Worm (Caenorhabditis elegans) whole organism, L3 larva: Measurements from ENCODE around the gene tag-151.
A peak's percentile ranks its signal among the peaks of the same experiment; 100 is the strongest.

ENCODE experiments used
- R02D3.7 ChIP-seq: fragments of 150-350 bp; optimal IDR thresholded peaks from 2 replicates; lab custom pipeline; 2014; ENCODE audit warnings: missing biosample characterization, missing genetic modification characterization
- ZK546.5 ChIP-seq: sonication (generic microtip); optimal IDR thresholded peaks from 2 replicates; lab custom pipeline; 2017; ENCODE audit warnings: missing biosample characterization, missing genetic modification characterization
- aly-2 ChIP-seq: fragments of 150-350 bp; optimal IDR thresholded peaks from 2 replicates; lab custom pipeline; 2014; ENCODE audit warnings: missing biosample characterization, missing genetic modification characterization
- ama-1 ChIP-seq: fragments of 150-350 bp; optimal IDR thresholded peaks from 2 replicates; lab custom pipeline; 2018
- ceh-28 ChIP-seq: fragments of 150-350 bp; optimal IDR thresholded peaks from 2 replicates; lab custom pipeline; 2014; ENCODE audit warnings: missing biosample characterization, missing genetic modification reagents, missing genetic modification characterization
- ceh-82 ChIP-seq: fragments of 150-350 bp; optimal IDR thresholded peaks from 2 replicates; lab custom pipeline; 2014; ENCODE audit warnings: missing biosample characterization, missing genetic modification characterization
- daf-12 ChIP-seq: fragments of 150-350 bp; optimal IDR thresholded peaks from 2 replicates; lab custom pipeline; 2014; ENCODE audit warnings: missing biosample characterization, missing genetic modification reagents, missing genetic modification characterization
- egl-27 ChIP-seq: sonication (generic microtip); optimal IDR thresholded peaks from 4 replicates; lab custom pipeline; 2017; ENCODE audit warnings: missing biosample characterization, missing genetic modification reagents, missing genetic modification characterization
- egl-5 ChIP-seq: fragments of 150-350 bp; optimal IDR thresholded peaks from 2 replicates; lab custom pipeline; 2017; ENCODE audit warnings: missing biosample characterization, missing genetic modification reagents, missing genetic modification characterization, inconsistent platforms
- elt-1 ChIP-seq: fragments of 150-350 bp; optimal IDR thresholded peaks from 2 replicates; lab custom pipeline; 2014; ENCODE audit warnings: missing biosample characterization, missing genetic modification characterization
- elt-2 ChIP-seq: sonication (generic microtip); optimal IDR thresholded peaks from 2 replicates; lab custom pipeline; 2016; ENCODE audit warnings: missing genetic modification reagents, mild to moderate bottlenecking, missing genetic modification characterization, missing compliant biosample characterization
- elt-3 ChIP-seq, 3 experiments: fragments of 150-350 bp in 1 of 3; sonication (generic microtip) in 2 of 3; optimal IDR thresholded peaks; 2 replicates in 2 of 3; 4 replicates in 1 of 3; lab custom pipeline; 2014 to 2017; ENCODE audit warnings: missing biosample characterization in 3 of 3, missing genetic modification characterization in 3 of 3
- eor-1 ChIP-seq, 2 experiments: fragments of 150-350 bp; optimal IDR thresholded peaks; 2 replicates each; lab custom pipeline; 2014 to 2018; ENCODE audit warnings: missing biosample characterization in 2 of 2, missing genetic modification characterization in 2 of 2
- fkh-2 ChIP-seq: fragments of 150-350 bp; optimal IDR thresholded peaks from 2 replicates; lab custom pipeline; 2014; ENCODE audit warnings: missing biosample characterization, missing genetic modification reagents, missing genetic modification characterization
- fos-1 ChIP-seq: fragments of 150-350 bp; optimal IDR thresholded peaks from 2 replicates; lab custom pipeline; 2014; ENCODE audit warnings: missing biosample characterization, missing genetic modification characterization
- hmg-11 ChIP-seq: sonication (generic microtip); optimal IDR thresholded peaks from 2 replicates; lab custom pipeline; 2016; ENCODE audit warnings: missing genetic modification characterization, missing compliant biosample characterization
- jun-1 ChIP-seq: fragments of 150-350 bp; optimal IDR thresholded peaks from 2 replicates; lab custom pipeline; 2014; ENCODE audit warnings: missing biosample characterization, missing genetic modification reagents, missing genetic modification characterization
- lin-39 ChIP-seq: fragments of 150-350 bp; optimal IDR thresholded peaks from 2 replicates; lab custom pipeline; 2018; ENCODE audit warnings: missing biosample characterization, missing genetic modification reagents, missing genetic modification characterization
- lsy-12 ChIP-seq: sonication (generic microtip); optimal IDR thresholded peaks from 2 replicates; lab custom pipeline; 2016; ENCODE audit warnings: mild to moderate bottlenecking, missing genetic modification characterization, missing compliant biosample characterization
- mdl-1 ChIP-seq: fragments of 150-350 bp; optimal IDR thresholded peaks from 2 replicates; lab custom pipeline; 2014; ENCODE audit warnings: missing biosample characterization, missing genetic modification characterization
- mml-1 ChIP-seq: fragments of 150-350 bp; sonication (generic microtip); optimal IDR thresholded peaks from 3 replicates; lab custom pipeline; 2014; ENCODE audit warnings: missing biosample characterization, missing genetic modification characterization
- nfya-1 ChIP-seq: sonication (generic microtip); optimal IDR thresholded peaks from 2 replicates; lab custom pipeline; 2017; ENCODE audit warnings: missing genetic modification characterization, mild to moderate bottlenecking, missing compliant biosample characterization, antibody characterized with exemption, moderate library complexity; ENCODE audit not compliant: insufficient read depth
- nhr-11 ChIP-seq: fragments of 150-350 bp; optimal IDR thresholded peaks from 2 replicates; lab custom pipeline; 2014; ENCODE audit warnings: missing biosample characterization, missing genetic modification characterization
- nhr-237 ChIP-seq: fragments of 150-350 bp; optimal IDR thresholded peaks from 2 replicates; lab custom pipeline; 2014; ENCODE audit warnings: missing biosample characterization, missing genetic modification characterization
- nhr-25 ChIP-seq: sonication (generic microtip); optimal IDR thresholded peaks from 2 replicates; lab custom pipeline; 2017; ENCODE audit warnings: missing biosample characterization, missing genetic modification characterization
- nhr-28 ChIP-seq: fragments of 150-350 bp; optimal IDR thresholded peaks from 2 replicates; lab custom pipeline; 2014; ENCODE audit warnings: missing biosample characterization, missing genetic modification characterization
- nhr-67 ChIP-seq: fragments of 150-350 bp; optimal IDR thresholded peaks from 2 replicates; lab custom pipeline; 2014; ENCODE audit warnings: missing biosample characterization, missing genetic modification characterization
- pha-4 ChIP-seq: fragments of 150-350 bp; optimal IDR thresholded peaks from 2 replicates; lab custom pipeline; 2014; ENCODE audit warnings: missing biosample characterization, missing genetic modification reagents, missing genetic modification characterization
- pqm-1 ChIP-seq: fragments of 150-350 bp; optimal IDR thresholded peaks from 2 replicates; lab custom pipeline; 2017; ENCODE audit warnings: missing biosample characterization, missing genetic modification characterization, inconsistent platforms
- sea-2 ChIP-seq: fragments of 150-350 bp; sonication (generic microtip); optimal IDR thresholded peaks from 4 replicates; lab custom pipeline; 2014; ENCODE audit warnings: missing biosample characterization, missing genetic modification reagents, missing genetic modification characterization
- skn-1 ChIP-seq: fragments of 150-350 bp; optimal IDR thresholded peaks from 2 replicates; lab custom pipeline; 2014; ENCODE audit warnings: missing biosample characterization, missing genetic modification characterization
- zag-1 ChIP-seq: fragments of 150-350 bp; optimal IDR thresholded peaks from 2 replicates; lab custom pipeline; 2014; ENCODE audit warnings: missing biosample characterization, missing genetic modification characterization

The tag-151 gene

DNA sequence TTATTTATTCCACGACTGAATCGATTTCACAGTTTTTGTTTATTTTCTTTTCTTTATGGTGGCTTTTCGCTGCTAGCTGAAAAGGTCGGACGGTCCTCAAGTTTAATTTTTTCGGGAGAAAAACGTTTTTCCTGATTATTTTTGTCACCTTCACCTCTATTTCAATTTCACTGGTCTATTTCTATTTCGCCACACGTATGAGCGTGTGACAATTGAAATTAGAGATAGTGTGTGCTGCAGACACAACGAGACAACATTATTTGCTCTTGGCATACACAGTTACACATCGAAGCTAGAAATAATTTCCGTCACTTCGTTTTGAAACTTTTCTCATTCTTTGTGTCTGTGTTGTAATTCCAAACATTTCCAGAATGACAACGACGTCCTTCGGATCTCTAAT, 5.6 kb downstream of the tag-151 start, which contains the start of gene F41C3.8:
TSS of gene F41C3.8 (plus strand) at position 371 of the 400 bp plus-strand sequence.
- TF ChIP-seq elt-2 (peak; percentile 78), pha-4 (tag; lab: Kevin White, UChicago) (peak; percentile 56), mml-1 (tag; lab: Kevin White, UChicago) (no peak)

- no peak for TF ChIP-seq mml-1 (tag; lab: Kevin White, UChicago)
- peak; percentile 56 for TF ChIP-seq hmg-11 (tag; lab: Kevin White, UChicago)
- peak; percentile 52 for TF ChIP-seq pha-4 (tag; lab: Kevin White, UChicago)
- peak; percentile 49 for TF ChIP-seq elt-2
- TF ChIP-seq egl-27 (tag; lab: Kevin White, UChicago) = no peak
Measured at ce11 chrII:4726120-4726519, 16.0 kb downstream of the tag-151 start, which contains the start of gene F10G7.10. F10G7.10 (minus strand) TSS chrII:4726264.

ce11 chrII:4726750-4727384, 16.8 kb downstream of the tag-151 start:
- TF ChIP-seq nhr-237 (tag; lab: Kevin White, UChicago) (no peak), zag-1 (tag; lab: Kevin White, UChicago) (no peak), sea-2 (GFP tag; lab: Kevin White, UChicago) (no peak), elt-2 (peak; percentile 37), lsy-12 (tag; lab: Kevin White, UChicago) (no peak), nhr-67 (tag; lab: Kevin White, UChicago) (no peak), ama-1 (peak; percentile 72)

DNA sequence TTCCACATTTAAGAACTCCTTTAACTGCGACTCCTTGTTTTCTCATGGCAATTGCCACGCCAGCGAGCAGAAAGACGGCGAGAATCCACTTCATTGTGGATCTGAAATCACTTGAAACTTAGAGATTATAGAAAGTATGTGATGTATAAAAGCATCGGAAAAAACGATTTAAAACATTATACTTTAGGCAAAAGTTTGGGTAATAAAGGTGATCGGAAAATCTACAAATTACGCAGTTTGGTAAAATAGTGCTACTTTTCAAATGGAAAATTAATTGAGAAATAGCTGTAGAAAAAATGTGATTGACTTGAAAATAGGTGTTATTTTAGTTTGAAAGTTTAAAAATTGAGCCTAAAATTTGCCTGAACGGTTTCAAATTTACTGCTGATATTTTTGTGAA, 17.7 kb downstream of the tag-151 start, which contains the start of gene ttr-41:
TSS of gene ttr-41 (minus strand) at position 101 of the 400 bp plus-strand sequence.
- TF ChIP-seq mdl-1 (tag; lab: Kevin White, UChicago) = no peak
- no peak for TF ChIP-seq aly-2 (tag; lab: Kevin White, UChicago)
- TF ChIP-seq lin-39 (tag; lab: Kevin White, UChicago) = no peak
- no peak for TF ChIP-seq fkh-2
- TF ChIP-seq nhr-11 = no peak
- no peak for TF ChIP-seq lsy-12 (tag; lab: Kevin White, UChicago)
- TF ChIP-seq ceh-28 (tag; lab: Kevin White, UChicago) = no peak
- TF ChIP-seq R02D3.7 (tag; lab: Kevin White, UChicago) = no peak
- TF ChIP-seq fos-1 = no peak
- no peak for TF ChIP-seq mml-1 (tag; lab: Kevin White, UChicago)

DNA sequence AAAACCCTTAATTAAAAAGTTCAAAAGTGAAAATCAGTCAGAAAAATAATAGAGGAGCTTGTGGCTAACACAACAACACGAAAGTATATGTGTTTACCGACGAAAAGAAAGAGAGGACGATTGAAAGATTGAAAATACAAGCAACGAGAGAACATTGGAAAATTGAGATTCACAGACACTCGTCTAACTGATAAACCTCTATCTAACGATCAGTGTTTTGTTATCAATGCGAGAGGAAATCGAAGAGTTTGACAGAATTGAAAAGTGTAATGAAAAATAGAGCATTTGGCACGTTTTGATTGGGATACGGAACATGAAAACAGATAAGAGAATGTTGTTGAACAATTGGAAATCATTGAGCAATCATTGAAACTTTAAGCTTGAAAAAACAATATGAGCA, 18.6 kb downstream of the tag-151 start:
- peak; percentile 42 for TF ChIP-seq nfya-1 (tag; lab: Kevin White, UChicago)
- no peak for TF ChIP-seq ama-1
- peak; percentile 59 for TF ChIP-seq pha-4 (tag; lab: Kevin White, UChicago)
- TF ChIP-seq pqm-1 (tag; lab: Kevin White, UChicago) = peak; percentile 98
- TF ChIP-seq egl-5 (tag; lab: Kevin White, UChicago) = peak; percentile 44
- no peak for TF ChIP-seq ceh-82 (tag; lab: Kevin White, UChicago)
- TF ChIP-seq zag-1 (tag; lab: Kevin White, UChicago) = no peak
- no peak for TF ChIP-seq ceh-28 (tag; lab: Kevin White, UChicago)
- peak; percentile 70 for TF ChIP-seq jun-1 (tag; lab: Kevin White, UChicago)
- TF ChIP-seq elt-2 = peak; percentile 100
- peak; percentile 23 for TF ChIP-seq skn-1
- TF ChIP-seq elt-3 (tag; optimal IDR thresholded peaks at IDR 0.05; lab: Kevin White, UChicago) = peak in 1 of 3 experiments; percentile 37

- TF ChIP-seq daf-12 (tag; lab: Kevin White, UChicago) (no peak), hmg-11 (tag; lab: Kevin White, UChicago) (no peak), nhr-28 (tag; lab: Kevin White, UChicago) (no peak), ZK546.5 (tag; lab: Kevin White, UChicago) (no peak), eor-1 (tag; optimal IDR thresholded peaks at IDR 0.05; lab: Kevin White, UChicago) (no peak), mdl-1 (tag; lab: Kevin White, UChicago) (no peak), elt-1 (tag; lab: Kevin White, UChicago) (no peak), mml-1 (tag; lab: Kevin White, UChicago) (no peak), nhr-25 (tag; lab: Kevin White, UChicago) (no peak), lin-39 (tag; lab: Kevin White, UChicago) (no peak), sea-2 (GFP tag; lab: Kevin White, UChicago) (no peak)
Measured at ce11 chrII:4729733-4730132, 19.7 kb downstream of the tag-151 start, which contains the start of gene F41C3.7. F41C3.7 (plus strand) TSS chrII:4730033.
